Worm (Caenorhabditis elegans) whole organism, young adult: ENCODE measurements around the gene F17E9.4.

Experiments used
- F10E7.11 ChIP-seq: sonication (generic microtip); optimal IDR thresholded peaks from 2 replicates; lab custom pipeline; 2017; ENCODE audit warnings: mild to moderate bottlenecking, missing genetic modification characterization, moderate library complexity, missing compliant biosample characterization
- F52B5.7 ChIP-seq: sonication (generic microtip); optimal IDR thresholded peaks from 2 replicates; lab custom pipeline; 2016; ENCODE audit warnings: mild to moderate bottlenecking, missing genetic modification characterization, missing compliant biosample characterization
- K12H6.12 ChIP-seq: fragments of 200-800 bp; sonication (Bioruptor generic); optimal IDR thresholded peaks from 2 replicates; lab custom pipeline; 2018; ENCODE audit warnings: mild to moderate bottlenecking, missing genetic modification characterization, missing compliant biosample characterization
- dpl-1 ChIP-seq: fragments of 150-350 bp; optimal IDR thresholded peaks from 2 replicates; lab custom pipeline; 2014; ENCODE audit warnings: missing biosample characterization, missing genetic modification reagents, missing genetic modification characterization
- lag-1 ChIP-seq: fragments of 200-800 bp; sonication (Bioruptor generic); IDR thresholded peaks from 2 replicates; pipeline ENCODE4 v1.3.6; 2022; ENCODE audit warnings: missing genetic modification reagents, missing genetic modification characterization, missing compliant biosample characterization
- let-607 ChIP-seq, 2 experiments: fragments of 200-800 bp in 1 of 2; sonication (Bioruptor generic) in 1 of 2; sonication (generic microtip) in 1 of 2; optimal IDR thresholded peaks; 2 replicates each; lab custom pipeline; 2016 to 2018; ENCODE audit warnings: mild to moderate bottlenecking in 2 of 2, missing compliant biosample characterization in 2 of 2, missing genetic modification characterization in 2 of 2, moderate library complexity in 2 of 2, missing genotype in 1 of 2
- lir-1 ChIP-seq: fragments of 200-800 bp; sonication (Bioruptor generic); conservative IDR thresholded peaks from 2 replicates; pipeline ENCODE4 v1.3.6; 2022; ENCODE audit warnings: missing genetic modification reagents, missing genetic modification characterization, missing compliant biosample characterization
- lsy-27 ChIP-seq: sonication (generic microtip); optimal IDR thresholded peaks from 2 replicates; lab custom pipeline; 2017; ENCODE audit warnings: missing genetic modification characterization, mild to moderate bottlenecking, missing compliant biosample characterization, antibody characterized with exemption, missing genotype, borderline replicate concordance; ENCODE audit not compliant: insufficient read depth
- mes-4 ChIP-seq: sonication (generic microtip); optimal IDR thresholded peaks from 2 replicates; lab custom pipeline; 2016; ENCODE audit warnings: missing genotype, missing genetic modification characterization, missing compliant biosample characterization
- nfyb-1 ChIP-seq: fragments of 200-800 bp; sonication (Bioruptor generic); IDR thresholded peaks from 2 replicates; pipeline ENCODE4 v1.3.6; 2022; ENCODE audit warnings: missing genetic modification reagents, missing genetic modification characterization, missing compliant biosample characterization
- sea-2 ChIP-seq: fragments of 200-800 bp; sonication (Bioruptor generic); IDR thresholded peaks from 2 replicates; pipeline ENCODE4 v1.3.6; 2022; ENCODE audit warnings: missing genetic modification characterization, missing compliant biosample characterization
- unc-130 ChIP-seq: sonication (generic microtip); optimal IDR thresholded peaks from 2 replicates; lab custom pipeline; 2016; ENCODE audit warnings: missing genetic modification reagents, missing genetic modification characterization, missing compliant biosample characterization
- unc-62 ChIP-seq: fragments of 150-350 bp; optimal IDR thresholded peaks from 2 replicates; lab custom pipeline; 2014; ENCODE audit warnings: missing biosample characterization, missing genetic modification reagents, missing genetic modification characterization

ce11 chrIV:8317800-8318199 lies 30.4 kb upstream of the F17E9.4 start:
- no peak for TF ChIP-seq sea-2
- TF ChIP-seq lsy-27 = no peak
- no peak for TF ChIP-seq K12H6.12 (tag; lab: Kevin White, UChicago)
- TF ChIP-seq nfyb-1 (GFP tag; lab: Robert Waterston, UW) = no peak
- TF ChIP-seq mes-4 (tag; lab: Kevin White, UChicago) = no peak
- TF ChIP-seq F52B5.7 (tag; lab: Kevin White, UChicago) = no peak
- no peak for TF ChIP-seq unc-62 (GFP tag; lab: Kevin White, UChicago)
- no peak for TF ChIP-seq lir-1 (GFP tag; lab: Robert Waterston, UW)
- TF ChIP-seq lag-1 = no peak
- TF ChIP-seq F10E7.11 (tag; lab: Kevin White, UChicago) = no peak
- no peak for TF ChIP-seq dpl-1 (GFP tag; lab: Kevin White, UChicago)
- TF ChIP-seq let-607 (tag; optimal IDR thresholded peaks at IDR 0.05; lab: Kevin White, UChicago) = no peak
- TF ChIP-seq unc-130 (GFP tag; lab: Kevin White, UChicago) = no peak
